Worm (Caenorhabditis elegans): Measurements from ENCODE around the gene clx-1.

DNA sequence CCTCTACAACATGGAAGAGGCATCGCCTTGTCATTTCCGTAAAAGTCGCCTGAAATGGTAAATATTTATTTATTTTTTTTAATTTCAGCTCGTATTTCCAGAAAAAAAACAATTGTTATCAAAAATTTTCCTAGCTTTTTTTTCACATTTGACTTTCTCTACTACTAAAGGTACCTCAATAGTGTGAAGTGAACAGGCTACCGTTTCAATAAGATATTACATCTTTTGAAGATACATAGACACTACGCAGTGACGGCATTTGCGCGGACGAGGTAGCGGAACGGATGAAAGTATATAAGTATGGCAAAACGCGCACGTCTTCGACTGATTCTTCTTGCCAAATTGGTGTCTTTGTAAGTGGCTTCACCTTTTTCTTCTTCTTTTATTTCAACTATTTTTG lies 18.7 kb downstream of the clx-1 start, which contains the start of gene col-14:
- no peak for TF ChIP-seq skn-1 (tag; optimal IDR thresholded peaks at IDR 0.05)
- no peak for TF ChIP-seq ZK337.2 (GFP tag; IDR thresholded peaks at IDR 0.05)
- no peak for TF ChIP-seq pqm-1 (tag; optimal IDR thresholded peaks at IDR 0.05)
- no peak for TF ChIP-seq egl-27 (tag; optimal IDR thresholded peaks at IDR 0.05)
- TF ChIP-seq aly-2 (tag; optimal IDR thresholded peaks at IDR 0.05) = no peak
- no peak for TF ChIP-seq zag-1 (tag; optimal IDR thresholded peaks at IDR 0.05)
- TF ChIP-seq daf-19 (GFP tag; conservative IDR thresholded peaks at IDR 0.05) = no peak
- TF ChIP-seq mep-1 (tag; optimal IDR thresholded peaks at IDR 0.05) = no peak

Measured in whole organism, L4 larva.